Fruit fly (Drosophila melanogaster) whole organism, embryonic: ENCODE measurements around the gene ATPsynepsilonL.
A peak's percentile ranks its signal among the peaks of the same experiment; 100 is the strongest.

Experiments
- Abd-B ChIP-seq: fragments of 200-800 bp; sonication (Bioruptor generic); optimal IDR thresholded peaks from 2 replicates; lab custom pipeline; 2018; ENCODE audit warnings: missing biosample characterization, mild to moderate bottlenecking, missing genetic modification characterization, moderate library complexity
- Blimp-1 ChIP-seq: fragments of 200-800 bp; sonication (Bioruptor generic); optimal IDR thresholded peaks from 3 replicates; lab custom pipeline; 2018; ENCODE audit warnings: missing biosample characterization, missing genetic modification characterization, mild to moderate bottlenecking, moderate library complexity, missing genetic modification reagents
- CG10209 ChIP-seq: fragments of 200-800 bp; sonication (Bioruptor generic); optimal IDR thresholded peaks from 3 replicates; lab custom pipeline; 2017; ENCODE audit warnings: missing biosample characterization, mild to moderate bottlenecking, missing genetic modification characterization, missing genetic modification reagents
- CG11504 ChIP-seq: fragments of 200-800 bp; sonication (Bioruptor generic); optimal IDR thresholded peaks from 3 replicates; lab custom pipeline; 2019; ENCODE audit warnings: missing biosample characterization, mild to moderate bottlenecking, missing genetic modification characterization, moderate library complexity
- CG12299 ChIP-seq: fragments of 200-800 bp; sonication (Bioruptor generic); optimal IDR thresholded peaks from 2 replicates; lab custom pipeline; 2018; ENCODE audit warnings: missing biosample characterization, mild to moderate bottlenecking, missing genetic modification characterization
- CG17361 ChIP-seq: fragments of 200-800 bp; sonication (Bioruptor generic); IDR thresholded peaks from 3 replicates; pipeline ENCODE4 v1.3.6; 2022; ENCODE audit warnings: missing biosample characterization, missing genetic modification characterization
- CG18262 ChIP-seq: fragments of 200-800 bp; optimal IDR thresholded peaks from 3 replicates; lab custom pipeline; 2019; ENCODE audit warnings: missing biosample characterization, mild to moderate bottlenecking, missing genetic modification characterization, moderate library complexity
- CG33213 ChIP-seq: fragments of 200-800 bp; sonication (Bioruptor generic); optimal IDR thresholded peaks from 3 replicates; lab custom pipeline; 2016; ENCODE audit warnings: missing biosample characterization, missing genetic modification characterization
- CG3847 ChIP-seq: fragments of 200-800 bp; sonication (Bioruptor generic); IDR thresholded peaks from 2 replicates; pipeline ENCODE4 v1.3.6; 2022; ENCODE audit warnings: missing biosample characterization, missing genetic modification characterization
- CG4820 ChIP-seq: fragments of 200-800 bp; sonication (Bioruptor generic); optimal IDR thresholded peaks from 3 replicates; lab custom pipeline; 2016; ENCODE audit warnings: missing biosample characterization, missing genetic modification characterization
- CG5953 ChIP-seq: fragments of 200-800 bp; sonication (Bioruptor generic); IDR thresholded peaks from 2 replicates; pipeline ENCODE4 v1.3.6; 2022; ENCODE audit warnings: missing biosample characterization, missing genetic modification characterization
- CG7271 ChIP-seq: fragments of 200-800 bp; sonication (Bioruptor generic); optimal IDR thresholded peaks from 2 replicates; lab custom pipeline; 2018; ENCODE audit warnings: missing biosample characterization, mild to moderate bottlenecking, missing genetic modification characterization, moderate library complexity
- CG7556 ChIP-seq: fragments of 200-800 bp; sonication (Bioruptor generic); optimal IDR thresholded peaks from 2 replicates; lab custom pipeline; 2017; ENCODE audit warnings: missing biosample characterization, mild to moderate bottlenecking, missing genetic modification characterization
- CG9437 ChIP-seq: fragments of 200-800 bp; sonication (Bioruptor generic); optimal IDR thresholded peaks from 2 replicates; lab custom pipeline; 2018; ENCODE audit warnings: missing biosample characterization, mild to moderate bottlenecking, missing genetic modification characterization
- CG9797 ChIP-seq: fragments of 200-800 bp; sonication (Bioruptor generic); optimal IDR thresholded peaks from 3 replicates; lab custom pipeline; 2018; ENCODE audit warnings: missing biosample characterization, mild to moderate bottlenecking, missing genetic modification characterization
- E2f1 ChIP-seq: fragments of 200-800 bp; sonication (Bioruptor generic); IDR thresholded peaks from 2 replicates; pipeline ENCODE4 v1.3.6; 2022; ENCODE audit warnings: missing biosample characterization, missing genetic modification characterization
- H2.0 ChIP-seq: fragments of 200-800 bp; sonication (Bioruptor generic); IDR thresholded peaks from 2 replicates; pipeline ENCODE4 v1.3.6; 2022; ENCODE audit warnings: missing biosample characterization, missing genetic modification characterization
- Hr3 ChIP-seq: fragments of 200-800 bp; sonication (Bioruptor generic); optimal IDR thresholded peaks from 3 replicates; lab custom pipeline; 2016; ENCODE audit warnings: missing biosample characterization, missing genetic modification characterization
- Hr78 ChIP-seq, 2 experiments: fragments of 200-800 bp in 1 of 2; fragments of >200 bp in 1 of 2; sonication (Bioruptor generic) in 1 of 2; optimal IDR thresholded peaks; 2 replicates each; lab custom pipeline; 2017 to 2019; ENCODE audit warnings: missing biosample characterization in 2 of 2, missing genetic modification characterization in 2 of 2, mild to moderate bottlenecking in 1 of 2, moderate library complexity in 1 of 2
- Med ChIP-seq: fragments of 200-800 bp; sonication (Bioruptor generic); peaks from one replicate; lab custom pipeline; 2016; ENCODE audit warnings: missing biosample characterization, missing genetic modification characterization, mild to moderate bottlenecking, inconsistent platforms, moderate library complexity
- NK7.1 ChIP-seq: fragments of 200-800 bp; sonication (Bioruptor generic); optimal IDR thresholded peaks from 3 replicates; lab custom pipeline; 2016; ENCODE audit warnings: missing biosample characterization, missing genetic modification characterization
- Pdp1 ChIP-seq, 2 experiments: fragments of 200-800 bp; sonication (Bioruptor generic); optimal IDR thresholded peaks; 3 replicates each; lab custom pipeline; 2016; ENCODE audit warnings: missing biosample characterization in 2 of 2, missing genetic modification characterization in 2 of 2, mild to moderate bottlenecking in 1 of 2, moderate library complexity in 1 of 2
- Sox100B ChIP-seq: fragments of 200-800 bp; sonication (Bioruptor generic); optimal IDR thresholded peaks from 3 replicates; lab custom pipeline; 2018; ENCODE audit warnings: missing biosample characterization, mild to moderate bottlenecking, missing genetic modification characterization
- Sox102F ChIP-seq: fragments of 200-800 bp; sonication (Bioruptor generic); optimal IDR thresholded peaks from 2 replicates; lab custom pipeline; 2018; ENCODE audit warnings: missing biosample characterization, mild to moderate bottlenecking, missing genetic modification characterization, moderate library complexity
- bab2 ChIP-seq: fragments of 200-800 bp; sonication (Bioruptor generic); optimal IDR thresholded peaks from 2 replicates; lab custom pipeline; 2016; ENCODE audit warnings: missing biosample characterization, missing genetic modification characterization
- bcd ChIP-seq: fragments of 200-800 bp; sonication (Bioruptor generic); optimal IDR thresholded peaks from 2 replicates; lab custom pipeline; 2017; ENCODE audit warnings: missing biosample characterization, mild to moderate bottlenecking, missing genetic modification characterization
- ci ChIP-seq: fragments of 200-800 bp; sonication (Bioruptor generic); IDR thresholded peaks from 3 replicates; pipeline ENCODE4 v1.3.6; 2022; ENCODE audit warnings: missing biosample characterization, missing genetic modification characterization
- dmrt99B ChIP-seq: fragments of 200-800 bp; sonication (Bioruptor generic); optimal IDR thresholded peaks from 2 replicates; lab custom pipeline; 2018; ENCODE audit warnings: missing biosample characterization, mild to moderate bottlenecking, missing genetic modification characterization, moderate library complexity
- eve ChIP-seq, 2 experiments: fragments of >200 bp; optimal IDR thresholded peaks; 2 replicates each; lab custom pipeline; 2017; ENCODE audit warnings: missing biosample characterization in 2 of 2, missing genetic modification characterization in 2 of 2
- eyg ChIP-seq: fragments of 200-800 bp; sonication (Bioruptor generic); optimal IDR thresholded peaks from 3 replicates; lab custom pipeline; 2016; ENCODE audit warnings: missing biosample characterization, missing genetic modification characterization
- fru ChIP-seq: fragments of >200 bp; optimal IDR thresholded peaks from 2 replicates; lab custom pipeline; 2017
- gem ChIP-seq: fragments of 200-800 bp; sonication (Bioruptor generic); optimal IDR thresholded peaks from 2 replicates; lab custom pipeline; 2019; ENCODE audit warnings: missing biosample characterization, mild to moderate bottlenecking, missing genetic modification characterization, moderate library complexity
- gfzf ChIP-seq: fragments of 200-800 bp; sonication (Bioruptor generic); optimal IDR thresholded peaks from 2 replicates; lab custom pipeline; 2016; ENCODE audit warnings: missing biosample characterization, mild to moderate bottlenecking, missing genetic modification characterization, moderate library complexity
- hbn ChIP-seq: fragments of 200-800 bp; sonication (Bioruptor generic); IDR thresholded peaks from 2 replicates; pipeline ENCODE4 v1.3.6; 2022; ENCODE audit warnings: missing biosample characterization, missing genetic modification characterization; ENCODE audit not compliant: partially characterized antibody
- her ChIP-seq: fragments of 200-800 bp; sonication (Bioruptor generic); optimal IDR thresholded peaks from 2 replicates; lab custom pipeline; 2016; ENCODE audit warnings: missing biosample characterization, missing genetic modification characterization
- lmd ChIP-seq: fragments of 200-800 bp; sonication (Bioruptor generic); IDR thresholded peaks from 2 replicates; pipeline ENCODE4 v1.3.6; 2022; ENCODE audit warnings: missing biosample characterization, missing genetic modification characterization
- nmo ChIP-seq: fragments of 200-800 bp; sonication (Bioruptor generic); optimal IDR thresholded peaks from 2 replicates; lab custom pipeline; 2018; ENCODE audit warnings: missing biosample characterization, mild to moderate bottlenecking, missing genetic modification characterization, moderate library complexity
- odd ChIP-seq: fragments of 200-800 bp; sonication (Bioruptor generic); optimal IDR thresholded peaks from 2 replicates; lab custom pipeline; 2017; ENCODE audit warnings: missing biosample characterization, mild to moderate bottlenecking, missing genetic modification characterization
- otp ChIP-seq: fragments of 200-800 bp; sonication (Bioruptor generic); IDR thresholded peaks from 3 replicates; pipeline ENCODE4, ENCODE4 v1.3.6; 2022; ENCODE audit warnings: missing biosample characterization, missing genetic modification characterization
- phol ChIP-seq: fragments of 200-800 bp; sonication (Bioruptor generic); optimal IDR thresholded peaks from 3 replicates; lab custom pipeline; 2018; ENCODE audit warnings: missing biosample characterization, mild to moderate bottlenecking, missing genetic modification characterization, moderate library complexity
- sd ChIP-seq: fragments of 200-800 bp; sonication (Bioruptor generic); optimal IDR thresholded peaks from 3 replicates; lab custom pipeline; 2018; ENCODE audit warnings: missing biosample characterization, mild to moderate bottlenecking, missing genetic modification characterization, moderate library complexity
- sens ChIP-seq: fragments of 200-800 bp; sonication (Bioruptor generic); peaks from one replicate; lab custom pipeline; 2016; ENCODE audit warnings: missing biosample characterization, missing genetic modification characterization
- sr ChIP-seq: fragments of 200-800 bp; sonication (Bioruptor generic); IDR thresholded peaks from 3 replicates; pipeline ENCODE4 v1.3.6; 2022; ENCODE audit warnings: missing biosample characterization, missing genetic modification characterization
- tin ChIP-seq: fragments of 200-800 bp; sonication (Bioruptor generic); optimal IDR thresholded peaks from 3 replicates; lab custom pipeline; 2016; ENCODE audit warnings: missing biosample characterization, missing genetic modification characterization
- ttk ChIP-seq: fragments of 200-800 bp; sonication (Bioruptor generic); IDR thresholded peaks from 2 replicates; pipeline ENCODE4 v2.1.2; 2022; ENCODE audit warnings: missing biosample characterization, missing genetic modification characterization
- unc-4 ChIP-seq: fragments of 200-800 bp; sonication (Bioruptor generic); IDR thresholded peaks from 2 replicates; pipeline ENCODE4 v1.3.6; 2022; ENCODE audit warnings: missing biosample characterization, missing genetic modification characterization; ENCODE audit not compliant: partially characterized antibody

The ATPsynepsilonL gene

DNA sequence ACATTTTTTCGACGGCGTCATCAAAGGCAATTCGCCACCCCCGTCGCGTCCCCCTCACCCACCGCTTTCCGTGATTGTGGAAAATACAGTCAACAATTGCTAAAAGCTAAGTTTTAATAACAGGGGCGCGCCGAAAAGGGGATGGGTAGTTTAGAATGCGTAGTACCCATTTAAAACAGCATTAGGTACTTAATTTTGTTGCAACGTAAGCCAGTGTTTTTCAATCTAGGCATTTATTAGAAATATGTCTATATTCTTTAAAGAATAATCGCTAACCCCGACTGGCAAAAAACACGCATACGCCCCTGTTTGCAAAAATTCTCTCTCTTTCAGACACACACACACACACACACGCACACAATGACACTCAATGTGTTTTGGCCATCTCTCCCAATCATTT is 36.7 kb upstream of the ATPsynepsilonL start (continued):
- TF ChIP-seq tin (peak; percentile 2), bcd (peak; percentile 60), CG3847 (GFP tag; lab: Robert Waterston, UW) (peak; percentile 50), eyg (peak; percentile 9), H2.0 (GFP tag; lab: Robert Waterston, UW) (peak; percentile 61; the same call in 1 of the 2 replicates)

DNA sequence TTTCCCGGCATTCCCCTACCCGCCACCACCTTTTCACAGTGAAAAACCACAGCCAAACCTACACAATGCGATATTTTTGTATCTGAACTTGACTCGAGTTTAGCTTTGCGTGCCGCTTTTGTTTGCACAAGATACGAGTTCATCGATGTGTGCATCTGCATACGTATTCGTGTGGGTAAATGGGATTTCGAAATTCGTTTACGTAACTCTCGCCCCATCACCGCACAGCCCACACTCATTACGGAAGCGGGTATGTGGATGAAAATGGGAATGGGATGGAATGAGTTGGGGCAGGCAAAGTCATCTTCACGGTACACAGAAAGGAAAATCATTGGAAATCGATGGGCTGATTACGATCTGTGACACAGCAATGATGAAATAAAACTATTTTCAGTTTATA is 35.4 kb upstream of the ATPsynepsilonL start:
- TF ChIP-seq Pdp1 (GFP tag; optimal IDR thresholded peaks at IDR 0.05; lab: Kevin White, UChicago) (peak in 1 of 2 experiments; percentile 49), ttk (GFP tag; lab: Robert Waterston, UW) (no peak), CG9437 (peak; percentile 52), sr (GFP tag; lab: Robert Waterston, UW) (peak; percentile 76; the same call in 2 of the 3 replicates), ci (GFP tag; lab: Robert Waterston, UW) (peak; percentile 50; the same call in 1 of the 3 replicates), CG10209 (GFP tag; lab: Kevin White, UChicago) (no peak)

DNA sequence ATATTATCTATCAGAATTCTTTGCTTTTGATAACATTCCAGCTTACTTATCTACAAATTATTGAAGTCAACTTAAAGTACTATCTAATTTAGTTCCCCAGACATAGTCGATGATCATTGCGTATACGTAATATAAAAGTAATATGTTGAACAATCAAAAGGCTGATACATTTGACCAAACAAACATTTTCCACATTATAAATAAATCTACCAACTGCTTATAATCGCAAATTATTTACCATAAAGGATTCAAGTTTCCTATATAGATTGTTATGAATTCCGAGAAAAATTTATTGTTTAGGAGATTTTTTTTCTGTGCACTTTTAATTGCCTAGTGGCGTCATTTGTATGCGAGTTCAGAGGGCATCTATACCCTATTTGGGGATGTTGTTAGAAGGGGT is 34.9 kb upstream of the ATPsynepsilonL start:
- TF ChIP-seq NK7.1 (no peak), CG7271 (tag; lab: Kevin White, UChicago) (no peak), lmd (no peak), CG18262 (tag; lab: Kevin White, UChicago) (peak; percentile 12), dmrt99B (peak; percentile 35), sens (GFP tag; lab: Kevin White, UChicago) (peak; percentile 73), CG17361 (peak; percentile 49; the same call in 2 of the 3 replicates), CG11504 (tag; lab: Kevin White, UChicago) (peak; percentile 22), CG5953 (GFP tag; lab: Robert Waterston, UW) (peak; percentile 27; the same call in 1 of the 2 replicates), sd (tag; lab: Kevin White, UChicago) (peak; percentile 73), phol (tag; lab: Kevin White, UChicago) (peak; percentile 11), CG9437 (peak; percentile 28), fru (no peak), Sox102F (GFP tag; lab: Kevin White, UChicago) (peak; percentile 40), gem (peak; percentile 31), Med (GFP tag; lab: Kevin White, UChicago) (no peak), eve (GFP tag; optimal IDR thresholded peaks at IDR 0.05; lab: Kevin White, UChicago) (peak in 1 of 2 experiments; percentile 28), gfzf (GFP tag; lab: Kevin White, UChicago) (no peak), Sox100B (peak; percentile 11)

DNA sequence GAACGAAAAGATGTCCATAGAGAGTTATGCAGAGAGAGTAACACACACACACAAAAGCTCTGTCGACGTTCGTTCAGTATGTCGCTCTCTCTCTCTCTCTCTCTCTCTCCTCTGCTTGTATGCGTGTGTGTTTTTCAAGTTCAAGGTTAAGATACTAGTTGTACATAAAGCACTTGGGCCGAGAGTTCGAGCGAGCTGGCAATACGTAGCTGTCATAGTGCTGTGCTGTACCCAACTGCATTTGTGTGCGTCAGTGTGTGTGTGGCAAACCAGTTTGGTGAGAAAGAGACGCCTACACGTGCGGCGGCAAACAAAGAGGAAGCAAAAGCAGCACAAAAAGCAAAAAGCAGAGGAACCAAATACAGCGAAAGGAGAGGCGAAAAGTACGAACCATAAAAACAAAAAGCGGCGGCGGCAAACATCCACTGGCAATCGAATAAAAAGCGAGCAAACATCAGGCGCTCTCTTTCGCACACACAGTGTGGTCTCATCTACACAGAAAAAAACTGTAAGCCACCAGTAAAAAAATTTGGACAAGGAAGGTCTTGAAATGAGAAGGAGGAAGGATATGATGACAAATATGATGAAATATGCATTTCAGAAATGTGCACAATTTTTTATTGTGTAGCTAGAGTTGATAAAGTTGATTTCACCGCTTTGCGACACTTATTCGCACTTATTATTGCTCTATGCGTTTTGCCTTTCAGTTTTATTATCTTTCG is 34.2 kb upstream of the ATPsynepsilonL start:
- no peak for TF ChIP-seq CG9797
- TF ChIP-seq hbn (GFP tag; lab: Robert Waterston, UW): no peak
- peak; percentile 69 for TF ChIP-seq her (GFP tag; lab: Kevin White, UChicago)
- TF ChIP-seq otp: no peak
- peak; percentile 61 for TF ChIP-seq Abd-B (GFP tag; lab: Kevin White, UChicago)
- peak; percentile 42 for TF ChIP-seq Hr3 (GFP tag; lab: Kevin White, UChicago)
- TF ChIP-seq odd (GFP tag; lab: Kevin White, UChicago): no peak
- TF ChIP-seq E2f1: 0 out of 2 replicates have a peak, but pooled peaks have one; percentile 46
- TF ChIP-seq Hr78 (GFP tag; optimal IDR thresholded peaks at IDR 0.05; lab: Kevin White, UChicago): peak in 1 of 2 experiments; percentile 52
- peak; percentile 35 for TF ChIP-seq nmo (GFP tag; lab: Kevin White, UChicago)
- no peak for TF ChIP-seq CG12299 (tag; lab: Kevin White, UChicago)
- peak; percentile 53 for TF ChIP-seq CG4820
- TF ChIP-seq CG7556 (GFP tag; lab: Kevin White, UChicago): peak; percentile 48
- peak; percentile 72 for TF ChIP-seq CG33213 (GFP tag; lab: Kevin White, UChicago)
- TF ChIP-seq H2.0 (GFP tag; lab: Robert Waterston, UW): peak; percentile 67
- peak; percentile 52 for TF ChIP-seq bab2 (GFP tag; lab: Kevin White, UChicago)
- TF ChIP-seq Blimp-1: peak; percentile 11
- 0 out of 2 replicates have a peak, but pooled peaks have one; percentile 23 for TF ChIP-seq unc-4 (GFP tag; lab: Robert Waterston, UW)
